Worm (Caenorhabditis elegans) whole organism, L4/young adult: ENCODE results near the gene srh-115.

Source experiments
- W03F9.2 ChIP-seq: fragments of 150-350 bp; optimal IDR thresholded peaks from 2 replicates; lab custom pipeline; 2014; ENCODE audit warnings: missing biosample characterization, missing genetic modification characterization
- dao-5 ChIP-seq: sonication (generic microtip); optimal IDR thresholded peaks from 2 replicates; lab custom pipeline; 2016; ENCODE audit warnings: missing genotype, missing genetic modification characterization, moderate library complexity, missing compliant biosample characterization
- him-1 ChIP-seq: sonication (generic microtip); optimal IDR thresholded peaks from 2 replicates; lab custom pipeline; 2016; ENCODE audit warnings: missing genotype, missing genetic modification reagents, missing genetic modification characterization, missing compliant biosample characterization

ce11 chrV:17211989-17212731 is 43.4 kb upstream of the srh-115 start, which contains the start of gene srh-236:
- TF ChIP-seq him-1 (tag; lab: Kevin White, UChicago) (no peak), W03F9.2 (tag; lab: Kevin White, UChicago) (no peak), dao-5 (no peak)
